Worm (Caenorhabditis elegans) whole organism, late embryonic: ENCODE results near the gene R105.1.

Experiments
- C08G9.2 ChIP-seq: sonication (generic microtip); optimal IDR thresholded peaks from 2 replicates; lab custom pipeline; 2016; ENCODE audit warnings: mild to moderate bottlenecking, missing genetic modification characterization, moderate library complexity, missing compliant biosample characterization
- K02D7.2 ChIP-seq: sonication (generic microtip); optimal IDR thresholded peaks from 2 replicates; lab custom pipeline; 2017; ENCODE audit warnings: mild to moderate bottlenecking, missing genetic modification characterization, missing compliant biosample characterization
- T23F11.4 ChIP-seq: fragments of 200-800 bp; sonication (Bioruptor generic); optimal IDR thresholded peaks from 2 replicates; lab custom pipeline; 2018; ENCODE audit warnings: mild to moderate bottlenecking, missing genetic modification characterization, missing compliant biosample characterization
- Y22D7AL.16 ChIP-seq: sonication (generic microtip); optimal IDR thresholded peaks from 2 replicates; lab custom pipeline; 2016; ENCODE audit warnings: missing genetic modification characterization, missing compliant biosample characterization
- ceh-14 ChIP-seq: sonication (generic microtip); optimal IDR thresholded peaks from 2 replicates; lab custom pipeline; 2016; ENCODE audit warnings: missing genotype, missing genetic modification characterization, missing compliant biosample characterization
- ceh-18 ChIP-seq: sonication (generic microtip); optimal IDR thresholded peaks from 2 replicates; lab custom pipeline; 2016; ENCODE audit warnings: missing genetic modification characterization, missing compliant biosample characterization
- ceh-19 ChIP-seq: fragments of 200-800 bp; sonication (Bioruptor generic); optimal IDR thresholded peaks from 2 replicates; lab custom pipeline; 2018; ENCODE audit warnings: mild to moderate bottlenecking, missing genetic modification characterization, missing compliant biosample characterization
- ceh-2 ChIP-seq: sonication (generic microtip); optimal IDR thresholded peaks from 2 replicates; lab custom pipeline; 2016; ENCODE audit warnings: missing genotype, missing genetic modification characterization, missing compliant biosample characterization
- ceh-24 ChIP-seq: sonication (generic microtip); optimal IDR thresholded peaks from 2 replicates; lab custom pipeline; 2016; ENCODE audit warnings: mild to moderate bottlenecking, missing genetic modification characterization, missing compliant biosample characterization
- ceh-30 ChIP-seq: fragments of 150-350 bp; optimal IDR thresholded peaks from 2 replicates; lab custom pipeline; 2014; ENCODE audit warnings: missing biosample characterization, missing genetic modification characterization
- ceh-31 ChIP-seq: sonication (generic microtip); optimal IDR thresholded peaks from 2 replicates; lab custom pipeline; 2016; ENCODE audit warnings: missing genetic modification characterization, missing compliant biosample characterization
- ceh-34 ChIP-seq: sonication (generic microtip); optimal IDR thresholded peaks from 2 replicates; lab custom pipeline; 2016; ENCODE audit warnings: mild to moderate bottlenecking, missing genetic modification characterization, missing compliant biosample characterization
- ceh-48 ChIP-seq: sonication (generic microtip); optimal IDR thresholded peaks from 2 replicates; lab custom pipeline; 2016; ENCODE audit warnings: missing genetic modification characterization, inconsistent platforms, missing compliant biosample characterization
- che-1 ChIP-seq: sonication (generic microtip); optimal IDR thresholded peaks from 2 replicates; lab custom pipeline; 2016; ENCODE audit warnings: mild to moderate bottlenecking, missing genetic modification characterization, missing compliant biosample characterization
- elt-2 ChIP-seq: sonication (generic microtip); optimal IDR thresholded peaks from 2 replicates; lab custom pipeline; 2016; ENCODE audit warnings: missing genetic modification reagents, missing genetic modification characterization, missing compliant biosample characterization
- eyg-1 ChIP-seq: sonication (generic microtip); optimal IDR thresholded peaks from 2 replicates; lab custom pipeline; 2016; ENCODE audit warnings: missing genotype, missing genetic modification characterization, missing compliant biosample characterization
- fax-1 ChIP-seq: sonication (generic microtip); optimal IDR thresholded peaks from 2 replicates; lab custom pipeline; 2016; ENCODE audit warnings: missing genotype, missing genetic modification characterization, missing compliant biosample characterization
- fkh-6 ChIP-seq: sonication (generic microtip); optimal IDR thresholded peaks from 2 replicates; lab custom pipeline; 2016; ENCODE audit warnings: missing genetic modification characterization, missing compliant biosample characterization
- hlh-15 ChIP-seq: sonication (generic microtip); optimal IDR thresholded peaks from 2 replicates; lab custom pipeline; 2016; ENCODE audit warnings: missing genetic modification characterization, missing compliant biosample characterization
- hlh-30 ChIP-seq: sonication (generic microtip); optimal IDR thresholded peaks from 2 replicates; lab custom pipeline; 2017; ENCODE audit warnings: antibody characterized with exemption, missing genetic modification characterization, missing compliant biosample characterization; ENCODE audit not compliant: insufficient read depth
- madf-2 ChIP-seq: sonication (generic microtip); optimal IDR thresholded peaks from 2 replicates; lab custom pipeline; 2017; ENCODE audit warnings: missing genetic modification characterization, missing compliant biosample characterization
- nfya-1 ChIP-seq: sonication (generic microtip); optimal IDR thresholded peaks from 2 replicates; lab custom pipeline; 2017; ENCODE audit warnings: missing genetic modification characterization, mild to moderate bottlenecking, missing compliant biosample characterization, antibody characterized with exemption, moderate library complexity
- nhr-11 ChIP-seq: fragments of 150-350 bp; optimal IDR thresholded peaks from 2 replicates; lab custom pipeline; 2014; ENCODE audit warnings: missing biosample characterization, missing genetic modification characterization
- pax-1 ChIP-seq: fragments of 150-350 bp; optimal IDR thresholded peaks from 2 replicates; lab custom pipeline; 2014; ENCODE audit warnings: missing biosample characterization, missing genetic modification characterization
- pha-2 ChIP-seq: sonication (generic microtip); optimal IDR thresholded peaks from 2 replicates; lab custom pipeline; 2017; ENCODE audit warnings: mild to moderate bottlenecking, missing genetic modification characterization, missing compliant biosample characterization
- pha-4 ChIP-seq: fragments of 150-350 bp; optimal IDR thresholded peaks from 2 replicates; lab custom pipeline; 2018; ENCODE audit warnings: missing biosample characterization, missing genetic modification reagents, missing genetic modification characterization
- pqm-1 ChIP-seq: sonication (generic microtip); optimal IDR thresholded peaks from 2 replicates; lab custom pipeline; 2016; ENCODE audit warnings: missing genetic modification characterization, missing compliant biosample characterization
- ref-2 ChIP-seq: sonication (generic microtip); optimal IDR thresholded peaks from 2 replicates; lab custom pipeline; 2016; ENCODE audit warnings: missing genetic modification characterization, missing compliant biosample characterization
- rnt-1 ChIP-seq: sonication (generic microtip); optimal IDR thresholded peaks from 2 replicates; lab custom pipeline; 2016; ENCODE audit warnings: missing genetic modification characterization, missing compliant biosample characterization
- syd-9 ChIP-seq: sonication (generic microtip); optimal IDR thresholded peaks from 2 replicates; lab custom pipeline; 2016; ENCODE audit warnings: mild to moderate bottlenecking, missing genetic modification characterization, moderate library complexity, missing compliant biosample characterization
- tbx-2 ChIP-seq: sonication (generic microtip); optimal IDR thresholded peaks from 2 replicates; lab custom pipeline; 2016; ENCODE audit warnings: missing genetic modification characterization, missing compliant biosample characterization
- tbx-7 ChIP-seq: sonication (generic microtip); optimal IDR thresholded peaks from 2 replicates; lab custom pipeline; 2016; ENCODE audit warnings: missing genotype, missing genetic modification characterization, missing compliant biosample characterization
- ttx-3 ChIP-seq: sonication (generic microtip); optimal IDR thresholded peaks from 2 replicates; lab custom pipeline; 2016; ENCODE audit warnings: missing genetic modification reagents, missing genetic modification characterization, missing compliant biosample characterization
- unc-42 ChIP-seq: sonication (generic microtip); optimal IDR thresholded peaks from 2 replicates; lab custom pipeline; 2016; ENCODE audit warnings: missing genotype, missing genetic modification characterization, missing compliant biosample characterization
- unc-86 ChIP-seq: sonication (generic microtip); optimal IDR thresholded peaks from 2 replicates; lab custom pipeline; 2016; ENCODE audit warnings: missing genetic modification characterization, missing compliant biosample characterization
- zip-5 ChIP-seq: sonication (generic microtip); optimal IDR thresholded peaks from 2 replicates; lab custom pipeline; 2016; ENCODE audit warnings: missing genetic modification characterization, missing compliant biosample characterization

R105.1 gene

ce11 chrIV:4647385-4647784 is 13.9 kb downstream of the R105.1 start, which contains the start of gene F29B9.8:
TSS of gene F29B9.8 (plus strand) at chrIV:4647685.
- TF ChIP-seq ceh-2: no peak
- no peak for TF ChIP-seq elt-2 (tag; lab: Kevin White, UChicago)
- TF ChIP-seq K02D7.2 (tag; lab: Kevin White, UChicago): no peak
- no peak for TF ChIP-seq madf-2 (tag; lab: Kevin White, UChicago)
- no peak for TF ChIP-seq pax-1
- TF ChIP-seq che-1: no peak
- no peak for TF ChIP-seq nhr-11 (tag; lab: Kevin White, UChicago)
- no peak for TF ChIP-seq unc-42
- TF ChIP-seq ceh-19 (GFP tag; lab: Kevin White, UChicago): no peak
- TF ChIP-seq zip-5 (tag; lab: Kevin White, UChicago): no peak
- no peak for TF ChIP-seq tbx-7 (tag; lab: Kevin White, UChicago)
- no peak for TF ChIP-seq Y22D7AL.16 (tag; lab: Kevin White, UChicago)

ce11 chrIV:4649460-4649859 is 16.0 kb downstream of the R105.1 start, which contains the start of gene F29B9.7:
TSS of gene F29B9.7 (plus strand) at chrIV:4649760.
- TF ChIP-seq rnt-1 (tag; lab: Kevin White, UChicago): no peak
- no peak for TF ChIP-seq eyg-1 (tag; lab: Kevin White, UChicago)
- TF ChIP-seq nhr-11 (tag; lab: Kevin White, UChicago): no peak
- TF ChIP-seq ceh-30 (tag; lab: Kevin White, UChicago): no peak
- no peak for TF ChIP-seq nfya-1 (tag; lab: Kevin White, UChicago)

ce11 chrIV:4650624-4651094 is 17.2 kb downstream of the R105.1 start, which contains the start of gene ubc-9:
TSS of gene ubc-9 (plus strand) at chrIV:4651044.
- no peak for TF ChIP-seq ceh-24 (tag; lab: Kevin White, UChicago)
- TF ChIP-seq elt-2 (tag; lab: Kevin White, UChicago): peak; percentile 64
- peak; percentile 15 for TF ChIP-seq ttx-3 (tag; lab: Kevin White, UChicago)
- no peak for TF ChIP-seq unc-86 (tag; lab: Kevin White, UChicago)
- no peak for TF ChIP-seq hlh-15 (tag; lab: Kevin White, UChicago)
- TF ChIP-seq tbx-2 (tag; lab: Kevin White, UChicago): peak; percentile 32
- no peak for TF ChIP-seq fax-1 (tag; lab: Kevin White, UChicago)
- TF ChIP-seq K02D7.2 (tag; lab: Kevin White, UChicago): no peak
- peak; percentile 22 for TF ChIP-seq ceh-34 (tag; lab: Kevin White, UChicago)
- peak; percentile 36 for TF ChIP-seq madf-2 (tag; lab: Kevin White, UChicago)
- TF ChIP-seq ceh-14 (tag; lab: Kevin White, UChicago): peak; percentile 35
- TF ChIP-seq hlh-30 (tag; lab: Kevin White, UChicago): no peak
- TF ChIP-seq ceh-19 (GFP tag; lab: Kevin White, UChicago): no peak
- peak; percentile 60 for TF ChIP-seq ceh-31 (tag; lab: Kevin White, UChicago)
- TF ChIP-seq ceh-30 (tag; lab: Kevin White, UChicago): no peak
- no peak for TF ChIP-seq pha-4 (tag; lab: Kevin White, UChicago)
- peak; percentile 27 for TF ChIP-seq C08G9.2 (tag; lab: Kevin White, UChicago)
- TF ChIP-seq unc-42: peak; percentile 36
- no peak for TF ChIP-seq pax-1
- TF ChIP-seq syd-9: no peak
- TF ChIP-seq fkh-6: no peak
- TF ChIP-seq pqm-1: no peak
- TF ChIP-seq ceh-48 (tag; lab: Kevin White, UChicago): peak; percentile 96
- no peak for TF ChIP-seq pha-2 (tag; lab: Kevin White, UChicago)
- peak; percentile 42 for TF ChIP-seq nfya-1 (tag; lab: Kevin White, UChicago)
- peak; percentile 30 for TF ChIP-seq ceh-18 (tag; lab: Kevin White, UChicago)
- no peak for TF ChIP-seq rnt-1 (tag; lab: Kevin White, UChicago)
- peak; percentile 45 for TF ChIP-seq ref-2 (tag; lab: Kevin White, UChicago)
- TF ChIP-seq zip-5 (tag; lab: Kevin White, UChicago): no peak
- TF ChIP-seq, all 69 proteins: peak for 13

- no peak for TF ChIP-seq T23F11.4 (GFP tag; lab: Kevin White, UChicago)
- TF ChIP-seq ceh-48 (tag; lab: Kevin White, UChicago): no peak
- TF ChIP-seq ceh-19 (GFP tag; lab: Kevin White, UChicago): no peak
- no peak for TF ChIP-seq eyg-1 (tag; lab: Kevin White, UChicago)
- TF ChIP-seq ceh-31 (tag; lab: Kevin White, UChicago): no peak
- TF ChIP-seq ceh-30 (tag; lab: Kevin White, UChicago): no peak
These were observed 18.9 kb downstream of the R105.1 start, which contains the start of gene F29B9.5 for ce11 chrIV:4652365-4652844. TSS of gene F29B9.5 (plus strand) at chrIV:4652415.
